Fruit fly (Drosophila melanogaster) whole organism, embryonic: Measurements from ENCODE around the gene CG3434.

Experiments
- Antp ChIP-seq: fragments of 200-800 bp; sonication (Bioruptor generic); optimal IDR thresholded peaks from 3 replicates; lab custom pipeline; 2016; ENCODE audit warnings: missing biosample characterization, missing genetic modification characterization
- Asciz ChIP-seq: fragments of 200-800 bp; sonication (Bioruptor generic); optimal IDR thresholded peaks from 2 replicates; lab custom pipeline; 2017; ENCODE audit warnings: missing biosample characterization, mild to moderate bottlenecking, missing genetic modification characterization, missing genetic modification reagents
- Atf-2 ChIP-seq: fragments of 200-800 bp; sonication (Bioruptor generic); optimal IDR thresholded peaks from 2 replicates; lab custom pipeline; 2016; ENCODE audit warnings: missing biosample characterization, missing genetic modification characterization
- Bteb2 ChIP-seq: fragments of 200-800 bp; sonication (Bioruptor generic); optimal IDR thresholded peaks from 2 replicates; lab custom pipeline; 2016; ENCODE audit warnings: missing biosample characterization, missing genetic modification characterization
- CG10209 ChIP-seq: fragments of 200-800 bp; sonication (Bioruptor generic); optimal IDR thresholded peaks from 3 replicates; lab custom pipeline; 2017; ENCODE audit warnings: missing biosample characterization, mild to moderate bottlenecking, missing genetic modification characterization, missing genetic modification reagents
- CG10267 ChIP-seq: fragments of 200-800 bp; sonication (Bioruptor generic); optimal IDR thresholded peaks from 2 replicates; lab custom pipeline; 2018; ENCODE audit warnings: missing biosample characterization, mild to moderate bottlenecking, missing genetic modification characterization, moderate library complexity
- CG11560 ChIP-seq: fragments of 200-800 bp; sonication (Bioruptor generic); IDR thresholded peaks from 3 replicates; pipeline ENCODE4 v1.3.6; 2022; ENCODE audit warnings: missing biosample characterization, missing genetic modification characterization
- CG11696 ChIP-seq: fragments of 200-800 bp; sonication (Bioruptor generic); IDR thresholded peaks from 2 replicates; pipeline ENCODE4 v1.3.6; 2022; ENCODE audit warnings: missing biosample characterization, missing genetic modification characterization
- CG1233 ChIP-seq: fragments of 200-800 bp; sonication (Bioruptor generic); optimal IDR thresholded peaks from 4 replicates; lab custom pipeline; 2018; ENCODE audit warnings: missing biosample characterization, mild to moderate bottlenecking, missing genetic modification characterization
- CG15601 ChIP-seq: fragments of 200-800 bp; sonication (Bioruptor generic); optimal IDR thresholded peaks from 3 replicates; lab custom pipeline; 2019; ENCODE audit warnings: missing biosample characterization, mild to moderate bottlenecking, missing genetic modification characterization, moderate library complexity
- CG1603 ChIP-seq: fragments of 200-800 bp; sonication (Bioruptor generic); optimal IDR thresholded peaks from 2 replicates; lab custom pipeline; 2019; ENCODE audit warnings: missing biosample characterization, mild to moderate bottlenecking, missing genetic modification characterization, moderate library complexity
- CG18599 ChIP-seq: fragments of 200-800 bp; sonication (Bioruptor generic); optimal IDR thresholded peaks from 3 replicates; lab custom pipeline; 2017; ENCODE audit warnings: missing biosample characterization, missing genetic modification characterization, mild to moderate bottlenecking, moderate library complexity, missing genetic modification reagents
- CG4282 ChIP-seq: fragments of 200-800 bp; sonication (Bioruptor generic); optimal IDR thresholded peaks from 2 replicates; lab custom pipeline; 2016; ENCODE audit warnings: missing biosample characterization, missing genetic modification characterization
- CG43689 ChIP-seq: fragments of 200-800 bp; sonication (Bioruptor generic); IDR thresholded peaks from 2 replicates; pipeline ENCODE4 v1.3.6; 2022; ENCODE audit warnings: missing biosample characterization, missing genetic modification characterization
- CG5245 ChIP-seq: fragments of 200-800 bp; sonication (Bioruptor generic); optimal IDR thresholded peaks from 3 replicates; lab custom pipeline; 2016; ENCODE audit warnings: missing biosample characterization, missing genetic modification characterization
- CG6683 ChIP-seq: fragments of 200-800 bp; sonication (Bioruptor generic); optimal IDR thresholded peaks from 2 replicates; lab custom pipeline; 2017; ENCODE audit warnings: missing biosample characterization, mild to moderate bottlenecking, missing genetic modification characterization, missing genetic modification reagents
- CG9817 ChIP-seq: fragments of 200-800 bp; sonication (Bioruptor generic); optimal IDR thresholded peaks from 2 replicates; lab custom pipeline; 2018; ENCODE audit warnings: missing biosample characterization, mild to moderate bottlenecking, missing genetic modification characterization, moderate library complexity
- D19B ChIP-seq: fragments of 200-800 bp; sonication (Bioruptor generic); optimal IDR thresholded peaks from 2 replicates; lab custom pipeline; 2017; ENCODE audit warnings: missing biosample characterization, mild to moderate bottlenecking, missing genetic modification characterization
- H2.0 ChIP-seq: fragments of 200-800 bp; sonication (Bioruptor generic); IDR thresholded peaks from 2 replicates; pipeline ENCODE4 v1.3.6; 2022; ENCODE audit warnings: missing biosample characterization, missing genetic modification characterization
- HHEX ChIP-seq: fragments of 200-800 bp; sonication (Bioruptor generic); optimal IDR thresholded peaks from 3 replicates; lab custom pipeline; 2017; ENCODE audit warnings: missing biosample characterization, mild to moderate bottlenecking, missing genetic modification characterization, missing genetic modification reagents
- HLH3B ChIP-seq: fragments of 200-800 bp; sonication (Bioruptor generic); IDR thresholded peaks from 2 replicates; pipeline ENCODE4 v1.3.6; 2022; ENCODE audit warnings: missing biosample characterization, missing genetic modification characterization
- Hey ChIP-seq: fragments of 200-800 bp; sonication (Bioruptor generic); optimal IDR thresholded peaks from 3 replicates; lab custom pipeline; 2018; ENCODE audit warnings: missing biosample characterization, mild to moderate bottlenecking, missing genetic modification characterization
- Hr3 ChIP-seq: fragments of 200-800 bp; sonication (Bioruptor generic); optimal IDR thresholded peaks from 3 replicates; lab custom pipeline; 2016; ENCODE audit warnings: missing biosample characterization, missing genetic modification characterization
- Hr39 ChIP-seq: fragments of >200 bp; optimal IDR thresholded peaks from 2 replicates; lab custom pipeline; 2017
- Hr78 ChIP-seq, 2 experiments: fragments of 200-800 bp in 1 of 2; fragments of >200 bp in 1 of 2; sonication (Bioruptor generic) in 1 of 2; optimal IDR thresholded peaks; 2 replicates each; lab custom pipeline; 2017 to 2019; ENCODE audit warnings: missing biosample characterization in 2 of 2, missing genetic modification characterization in 2 of 2, mild to moderate bottlenecking in 1 of 2, moderate library complexity in 1 of 2
- Lhr ChIP-seq: fragments of 200-800 bp; sonication (Bioruptor generic); optimal IDR thresholded peaks from 3 replicates; lab custom pipeline; 2017; ENCODE audit warnings: mild to moderate bottlenecking, missing biosample characterization, missing genetic modification reagents, missing genetic modification characterization
- Mad ChIP-seq: fragments of 200-800 bp; sonication (Bioruptor generic); optimal IDR thresholded peaks from 2 replicates; lab custom pipeline; 2016; ENCODE audit warnings: missing biosample characterization, missing genetic modification characterization
- Six4 ChIP-seq: fragments of 200-800 bp; sonication (Bioruptor generic); optimal IDR thresholded peaks from 2 replicates; lab custom pipeline; 2016; ENCODE audit warnings: missing biosample characterization, missing genetic modification characterization
- Sry-β ChIP-seq: fragments of 200-800 bp; sonication (Bioruptor generic); optimal IDR thresholded peaks from 2 replicates; lab custom pipeline; 2018; ENCODE audit warnings: missing biosample characterization, mild to moderate bottlenecking, missing genetic modification characterization, moderate library complexity
- chn ChIP-seq: fragments of 200-800 bp; sonication (Bioruptor generic); optimal IDR thresholded peaks from 2 replicates; lab custom pipeline; 2016; ENCODE audit warnings: missing biosample characterization, missing genetic modification characterization
- dmrt99B ChIP-seq: fragments of 200-800 bp; sonication (Bioruptor generic); optimal IDR thresholded peaks from 2 replicates; lab custom pipeline; 2018; ENCODE audit warnings: missing biosample characterization, mild to moderate bottlenecking, missing genetic modification characterization, moderate library complexity
- emc ChIP-seq: fragments of 200-800 bp; sonication (Bioruptor generic); optimal IDR thresholded peaks from 2 replicates; lab custom pipeline; 2016; ENCODE audit warnings: missing biosample characterization, missing genetic modification characterization
- ewg ChIP-seq: fragments of 200-800 bp; sonication (Bioruptor generic); optimal IDR thresholded peaks from 3 replicates; lab custom pipeline; 2017; ENCODE audit warnings: mild to moderate bottlenecking, missing biosample characterization, missing genetic modification reagents, missing genetic modification characterization
- fd96Cb ChIP-seq: fragments of 200-800 bp; sonication (Bioruptor generic); optimal IDR thresholded peaks from 2 replicates; lab custom pipeline; 2018; ENCODE audit warnings: missing biosample characterization, mild to moderate bottlenecking, missing genetic modification characterization, moderate library complexity
- gfzf ChIP-seq: fragments of 200-800 bp; sonication (Bioruptor generic); optimal IDR thresholded peaks from 2 replicates; lab custom pipeline; 2016; ENCODE audit warnings: missing biosample characterization, mild to moderate bottlenecking, missing genetic modification characterization, moderate library complexity
- pho ChIP-seq: fragments of 200-800 bp; sonication (Bioruptor generic); optimal IDR thresholded peaks from 2 replicates; lab custom pipeline; 2016; ENCODE audit warnings: missing biosample characterization, missing genetic modification characterization
- prd ChIP-seq, 3 experiments: fragments of >200 bp in 2 of 3; fragments of 200-800 bp in 1 of 3; sonication (Bioruptor generic) in 1 of 3; optimal IDR thresholded peaks in 2 of 3; IDR thresholded peaks in 1 of 3; 2 replicates in 2 of 3; 3 replicates in 1 of 3; pipeline versions ENCODE4 v1.3.6 to Lab custom; 2017 to 2022; ENCODE audit warnings: missing biosample characterization in 1 of 3, missing genetic modification characterization in 1 of 3
- pum ChIP-seq: fragments of 200-800 bp; sonication (Bioruptor generic); optimal IDR thresholded peaks from 2 replicates; lab custom pipeline; 2016; ENCODE audit warnings: missing biosample characterization, missing genetic modification characterization
- salm ChIP-seq: fragments of 200-800 bp; sonication (Bioruptor generic); optimal IDR thresholded peaks from 2 replicates; lab custom pipeline; 2018; ENCODE audit warnings: missing biosample characterization, mild to moderate bottlenecking, missing genetic modification characterization
- slp2 ChIP-seq: fragments of 200-800 bp; sonication (Bioruptor generic); optimal IDR thresholded peaks from 2 replicates; lab custom pipeline; 2016; ENCODE audit warnings: missing biosample characterization, missing genetic modification characterization
- tin ChIP-seq: fragments of 200-800 bp; sonication (Bioruptor generic); optimal IDR thresholded peaks from 3 replicates; lab custom pipeline; 2016; ENCODE audit warnings: missing biosample characterization, missing genetic modification characterization
- vvl ChIP-seq: fragments of 200-800 bp; sonication (Bioruptor generic); IDR thresholded peaks from 2 replicates; pipeline ENCODE4 v1.3.6; 2022; ENCODE audit warnings: missing biosample characterization, missing genetic modification characterization

Gene CG3434

DNA sequence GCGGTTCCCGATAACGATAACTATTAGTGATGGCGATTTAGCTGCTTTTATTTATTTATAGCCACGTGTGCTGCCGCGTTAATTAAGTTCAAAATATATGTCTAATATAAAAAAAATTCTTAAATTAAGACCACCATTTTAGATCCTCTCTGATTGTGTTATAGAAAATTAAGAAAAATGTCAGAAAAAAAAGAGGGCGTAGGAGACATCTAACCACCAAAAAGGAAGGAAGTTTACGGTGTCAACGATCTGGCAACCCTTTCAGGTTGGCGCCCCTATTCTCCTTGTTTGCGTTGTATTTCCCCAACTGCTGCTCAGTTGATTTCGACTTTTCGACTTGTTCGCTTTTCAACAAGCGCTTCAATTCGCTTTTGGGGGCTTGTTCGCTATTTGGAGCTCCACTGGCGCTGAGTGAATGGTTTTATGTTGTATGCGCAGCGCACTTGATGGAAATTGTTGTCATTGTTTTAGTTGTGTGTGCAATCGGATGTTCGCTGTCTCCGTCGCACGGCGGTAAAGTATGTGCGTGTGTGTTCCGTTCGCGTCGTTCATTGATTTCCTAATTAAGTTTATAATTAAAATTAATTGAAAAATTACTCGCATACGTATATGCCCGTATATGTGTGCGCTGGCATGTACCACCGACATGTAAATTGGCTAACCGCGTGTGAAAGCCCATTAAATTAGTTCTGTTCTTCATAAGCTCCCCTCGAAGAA, at the start of gene CG3434, which contains the start of gene CG44838 (continued):
- peak; percentile 62 for TF ChIP-seq Antp (GFP tag; lab: Kevin White, UChicago)
- TF ChIP-seq CG1603 (tag; lab: Kevin White, UChicago): no peak
- peak; percentile 37 for TF ChIP-seq salm
- peak; percentile 19 for TF ChIP-seq Atf-2 (GFP tag; lab: Kevin White, UChicago)
- TF ChIP-seq D19B (GFP tag; lab: Kevin White, UChicago): peak; percentile 57
- peak; percentile 72 for TF ChIP-seq Bteb2
- TF ChIP-seq Lhr: peak; percentile 70
- peak in 1 of 2 experiments; percentile 7 for TF ChIP-seq Hr78 (GFP tag; optimal IDR thresholded peaks at IDR 0.05; lab: Kevin White, UChicago)
- TF ChIP-seq chn (GFP tag; lab: Kevin White, UChicago): peak; percentile 78
- TF ChIP-seq dmrt99B (tag; lab: Kevin White, UChicago): peak; percentile 74
- TF ChIP-seq CG43689 (GFP tag; lab: Robert Waterston, UW): no peak
- peak; percentile 82 for TF ChIP-seq CG10267
- TF ChIP-seq Hr3 (GFP tag; lab: Kevin White, UChicago): peak; percentile 82
- TF ChIP-seq Hr39 (lab: Kevin White, UChicago): no peak
- TF ChIP-seq CG4282 (GFP tag; lab: Kevin White, UChicago): peak; percentile 48
- TF ChIP-seq vvl (GFP tag; lab: Robert Waterston, UW): peak; percentile 88
- no peak for TF ChIP-seq slp2 (GFP tag; lab: Kevin White, UChicago)
- peak; percentile 67 for TF ChIP-seq HLH3B (GFP tag; lab: Robert Waterston, UW)
- peak; percentile 98 for TF ChIP-seq CG15601 (tag; lab: Kevin White, UChicago)
- TF ChIP-seq emc (GFP tag; lab: Kevin White, UChicago): no peak
- peak; percentile 84 for TF ChIP-seq tin (GFP tag; lab: Kevin White, UChicago)
- TF ChIP-seq HHEX (GFP tag; lab: Kevin White, UChicago): peak; percentile 62
- peak; percentile 24; the same call in 1 of the 2 replicates for TF ChIP-seq H2.0 (GFP tag; lab: Robert Waterston, UW)
- TF ChIP-seq CG10209 (GFP tag; lab: Kevin White, UChicago): peak; percentile 68
- TF ChIP-seq pum (GFP tag; lab: Kevin White, UChicago): peak; percentile 73
- peak; percentile 38 for TF ChIP-seq CG11696 (GFP tag; lab: Robert Waterston, UW)
- peak; percentile 97 for TF ChIP-seq Sry-β
- peak; percentile 74 for TF ChIP-seq CG1233
- peak; percentile 82 for TF ChIP-seq pho (GFP tag; lab: Kevin White, UChicago)
- TF ChIP-seq Mad (GFP tag; lab: Kevin White, UChicago): peak; percentile 82
- TF ChIP-seq CG5245 (GFP tag; lab: Kevin White, UChicago): peak; percentile 76
- peak; percentile 80 for TF ChIP-seq Six4
- TF ChIP-seq CG18599 (GFP tag; lab: Kevin White, UChicago): peak; percentile 85
- TF ChIP-seq ewg: peak; percentile 69
- peak; percentile 58 for TF ChIP-seq Asciz (GFP tag; lab: Kevin White, UChicago)
- no peak for TF ChIP-seq prd (optimal IDR thresholded peaks at IDR 0.05; lab: Kevin White, UChicago)
- peak; percentile 86 for TF ChIP-seq prd (GFP tag; IDR thresholded peaks at IDR 0.05; lab: Robert Waterston, UW)
- peak; percentile 74 for TF ChIP-seq CG9817 (tag; lab: Kevin White, UChicago)
- peak; percentile 64 for TF ChIP-seq fd96Cb (tag; lab: Kevin White, UChicago)
- peak; percentile 16 for TF ChIP-seq gfzf (GFP tag; lab: Kevin White, UChicago)
- TF ChIP-seq Hey (tag; lab: Kevin White, UChicago): peak; percentile 9
- TF ChIP-seq CG6683 (GFP tag; lab: Kevin White, UChicago): peak; percentile 62
- TF ChIP-seq CG11560 (tag; lab: Robert Waterston, UW): no peak; the same call in 2 of the 3 replicates
